Fruit fly (Drosophila melanogaster) whole organism, pupa: ENCODE measurements around the gene CG32091.

Experiments
- CG10348 ChIP-seq: fragments of 200-800 bp; sonication (Bioruptor generic); IDR thresholded peaks from 2 replicates; pipeline ENCODE4 v1.3.6; 2022; ENCODE audit warnings: missing biosample characterization, missing genetic modification characterization
- CG12605 ChIP-seq: fragments of 200-800 bp; sonication (Bioruptor generic); IDR thresholded peaks from 2 replicates; pipeline ENCODE4 v1.3.6; 2022; ENCODE audit warnings: missing biosample characterization, missing genetic modification characterization
- CG13204 ChIP-seq: fragments of 200-800 bp; sonication (Bioruptor generic); optimal IDR thresholded peaks from 2 replicates; lab custom pipeline; 2018; ENCODE audit warnings: missing biosample characterization, mild to moderate bottlenecking, missing genetic modification characterization, moderate library complexity
- CG14655 ChIP-seq: fragments of 200-800 bp; sonication (Bioruptor generic); optimal IDR thresholded peaks from 3 replicates; lab custom pipeline; 2017; ENCODE audit warnings: mild to moderate bottlenecking, missing biosample characterization, missing genetic modification reagents, missing genetic modification characterization
- CG15710 ChIP-seq: fragments of 200-800 bp; sonication (Bioruptor generic); optimal IDR thresholded peaks from 2 replicates; lab custom pipeline; 2018; ENCODE audit warnings: missing biosample characterization, mild to moderate bottlenecking, missing genetic modification characterization, moderate library complexity
- CG17806 ChIP-seq: fragments of 200-800 bp; sonication (Bioruptor generic); optimal IDR thresholded peaks from 2 replicates; lab custom pipeline; 2018; ENCODE audit warnings: missing biosample characterization, mild to moderate bottlenecking, missing genetic modification characterization, moderate library complexity
- CG32121 ChIP-seq: fragments of 200-800 bp; sonication (Bioruptor generic); IDR thresholded peaks from 2 replicates; pipeline ENCODE4 v1.3.6; 2022; ENCODE audit warnings: missing biosample characterization, missing genetic modification characterization
- CG34367 ChIP-seq: fragments of 200-800 bp; sonication (Bioruptor generic); optimal IDR thresholded peaks from 2 replicates; lab custom pipeline; 2018; ENCODE audit warnings: missing biosample characterization, mild to moderate bottlenecking, missing genetic modification characterization
- CG4496 ChIP-seq: fragments of 200-800 bp; sonication (Bioruptor generic); IDR thresholded peaks from 3 replicates; pipeline ENCODE4 v1.3.6; 2022; ENCODE audit warnings: missing biosample characterization, missing genetic modification characterization
- CG8159 ChIP-seq: fragments of 200-800 bp; sonication (Bioruptor generic); optimal IDR thresholded peaks from 3 replicates; lab custom pipeline; 2018; ENCODE audit warnings: missing biosample characterization, mild to moderate bottlenecking, missing genetic modification characterization, moderate library complexity
- CG8301 ChIP-seq: fragments of 200-800 bp; sonication (Bioruptor generic); optimal IDR thresholded peaks from 2 replicates; lab custom pipeline; 2018; ENCODE audit warnings: missing biosample characterization, mild to moderate bottlenecking, missing genetic modification characterization
- CG9948 ChIP-seq: fragments of 200-800 bp; sonication (Bioruptor generic); optimal IDR thresholded peaks from 2 replicates; lab custom pipeline; 2018; ENCODE audit warnings: missing biosample characterization, mild to moderate bottlenecking, missing genetic modification characterization, moderate library complexity
- D1 ChIP-seq: fragments of 200-800 bp; sonication (Bioruptor generic); optimal IDR thresholded peaks from 2 replicates; lab custom pipeline; 2018; ENCODE audit warnings: missing biosample characterization, mild to moderate bottlenecking, missing genetic modification characterization, moderate library complexity
- EcR ChIP-seq: fragments of 200-800 bp; sonication (Bioruptor generic); optimal IDR thresholded peaks from 3 replicates; lab custom pipeline; 2019; ENCODE audit warnings: missing biosample characterization, missing genetic modification characterization, mild to moderate bottlenecking, moderate library complexity, missing genetic modification reagents
- Ets98B ChIP-seq: fragments of 200-800 bp; sonication (Bioruptor generic); IDR thresholded peaks from 2 replicates; pipeline ENCODE4 v1.3.6; 2022; ENCODE audit warnings: missing biosample characterization, missing genetic modification characterization
- Pif1A ChIP-seq: fragments of 200-800 bp; sonication (Bioruptor generic); optimal IDR thresholded peaks from 3 replicates; lab custom pipeline; 2016; ENCODE audit warnings: missing biosample characterization, missing genetic modification characterization
- Pif1B ChIP-seq: fragments of 200-800 bp; sonication (Bioruptor generic); optimal IDR thresholded peaks from 3 replicates; lab custom pipeline; 2016; ENCODE audit warnings: missing biosample characterization, missing genetic modification characterization
- Snoo ChIP-seq: fragments of 200-800 bp; sonication (Bioruptor generic); optimal IDR thresholded peaks from 3 replicates; lab custom pipeline; 2017; ENCODE audit warnings: missing biosample characterization, mild to moderate bottlenecking, missing genetic modification characterization, inconsistent platforms
- fd96Ca ChIP-seq: fragments of 200-800 bp; sonication (Bioruptor generic); IDR thresholded peaks from 3 replicates; pipeline ENCODE4 v1.3.6; 2022; ENCODE audit warnings: missing biosample characterization, missing genetic modification characterization
- gl ChIP-seq: fragments of 200-800 bp; sonication (Bioruptor generic); optimal IDR thresholded peaks from 2 replicates; lab custom pipeline; 2018; ENCODE audit warnings: missing biosample characterization, mild to moderate bottlenecking, missing genetic modification characterization
- rn ChIP-seq: fragments of 200-800 bp; sonication (Bioruptor generic); IDR thresholded peaks from 2 replicates; pipeline ENCODE4 v1.3.6; 2022; ENCODE audit warnings: missing biosample characterization, missing genetic modification characterization

Gene CG32091

dm6 chr3L:11678313-11678817 is 47.2 kb downstream of the CG32091 start:
- TF ChIP-seq Snoo (tag; lab: Kevin White, UChicago) (no peak), CG10348 (GFP tag; lab: Robert Waterston, UW) (no peak), CG34367 (tag; lab: Kevin White, UChicago) (no peak), EcR (GFP tag; lab: Kevin White, UChicago) (no peak), CG15710 (tag; lab: Kevin White, UChicago) (no peak), D1 (tag; lab: Kevin White, UChicago) (no peak), CG13204 (no peak)

DNA sequence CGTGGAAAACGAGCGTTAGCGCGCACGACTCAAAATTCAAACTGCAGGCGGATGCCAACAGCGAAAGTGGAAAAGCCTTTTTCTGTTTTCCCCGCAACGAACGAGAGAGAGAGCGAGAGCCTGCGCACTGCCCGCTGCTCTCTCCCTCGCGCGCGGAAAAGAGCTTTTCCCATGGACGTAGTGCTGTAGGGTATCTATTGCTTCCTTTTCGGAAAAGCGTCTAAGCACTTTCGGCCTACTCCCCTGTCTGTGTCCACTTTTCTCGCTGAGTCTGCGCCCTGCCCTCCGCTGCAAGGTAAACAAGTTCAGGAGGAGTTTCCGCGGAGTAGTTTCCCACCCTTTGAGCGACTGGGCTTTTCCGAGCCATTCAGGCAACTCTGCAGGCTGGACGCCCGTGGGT is 49.1 kb downstream of the CG32091 start, which contains the start of gene CG32085:
Gene CG32085, minus strand, starts transcription at position 47 of the 400 bp plus-strand sequence.
- TF ChIP-seq CG12605: no peak
- peak; percentile 42; the same call in 1 of the 2 replicates for TF ChIP-seq rn (GFP tag; lab: Robert Waterston, UW)
- no peak for TF ChIP-seq CG17806 (tag; lab: Kevin White, UChicago)
- TF ChIP-seq fd96Ca: peak; percentile 74; the same call in 2 of the 3 replicates
- TF ChIP-seq CG9948 (tag; lab: Kevin White, UChicago): no peak
- TF ChIP-seq CG32121: peak; percentile 72
- peak; percentile 1 for TF ChIP-seq CG8301 (tag; lab: Kevin White, UChicago)
- peak; percentile 38 for TF ChIP-seq CG14655 (GFP tag; lab: Kevin White, UChicago)
- TF ChIP-seq Pif1A (GFP tag; lab: Kevin White, UChicago): peak; percentile 44
- peak; percentile 76 for TF ChIP-seq CG4496 (GFP tag; lab: Robert Waterston, UW)
- peak; percentile 79 for TF ChIP-seq Ets98B (GFP tag; lab: Robert Waterston, UW)
- TF ChIP-seq CG8159 (tag; lab: Kevin White, UChicago): no peak
- TF ChIP-seq EcR (GFP tag; lab: Kevin White, UChicago): no peak
- TF ChIP-seq gl (tag; lab: Kevin White, UChicago): no peak
- TF ChIP-seq Pif1B (GFP tag; lab: Kevin White, UChicago): no peak
- TF ChIP-seq, all 21 proteins: peak for 8

DNA sequence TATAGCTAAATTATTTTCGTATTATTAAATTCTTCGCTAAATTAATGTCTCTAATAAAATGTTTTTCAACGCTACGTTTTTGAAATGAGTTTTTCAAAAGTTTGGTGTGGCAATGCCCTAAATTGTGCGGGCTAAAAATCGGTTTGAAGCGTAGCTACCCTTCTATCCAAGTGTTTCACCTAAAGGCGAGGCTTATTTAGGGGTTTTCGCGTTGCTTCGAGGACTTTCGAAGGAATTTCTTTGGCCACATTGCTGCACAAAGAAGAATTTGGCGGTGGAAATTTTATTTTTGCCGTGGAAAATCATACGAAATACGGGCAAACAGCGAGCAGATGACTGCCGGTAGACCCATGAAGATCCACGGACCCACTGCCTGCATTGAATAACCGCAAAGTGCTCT is 50.6 kb downstream of the CG32091 start, which contains the start of gene TfIIEalpha:
Gene TfIIEalpha, plus strand, starts transcription at position 245 of the 400 bp plus-strand sequence.
- TF ChIP-seq CG4496 (GFP tag; lab: Robert Waterston, UW): no peak
- peak; percentile 21 for TF ChIP-seq D1 (tag; lab: Kevin White, UChicago)

DNA sequence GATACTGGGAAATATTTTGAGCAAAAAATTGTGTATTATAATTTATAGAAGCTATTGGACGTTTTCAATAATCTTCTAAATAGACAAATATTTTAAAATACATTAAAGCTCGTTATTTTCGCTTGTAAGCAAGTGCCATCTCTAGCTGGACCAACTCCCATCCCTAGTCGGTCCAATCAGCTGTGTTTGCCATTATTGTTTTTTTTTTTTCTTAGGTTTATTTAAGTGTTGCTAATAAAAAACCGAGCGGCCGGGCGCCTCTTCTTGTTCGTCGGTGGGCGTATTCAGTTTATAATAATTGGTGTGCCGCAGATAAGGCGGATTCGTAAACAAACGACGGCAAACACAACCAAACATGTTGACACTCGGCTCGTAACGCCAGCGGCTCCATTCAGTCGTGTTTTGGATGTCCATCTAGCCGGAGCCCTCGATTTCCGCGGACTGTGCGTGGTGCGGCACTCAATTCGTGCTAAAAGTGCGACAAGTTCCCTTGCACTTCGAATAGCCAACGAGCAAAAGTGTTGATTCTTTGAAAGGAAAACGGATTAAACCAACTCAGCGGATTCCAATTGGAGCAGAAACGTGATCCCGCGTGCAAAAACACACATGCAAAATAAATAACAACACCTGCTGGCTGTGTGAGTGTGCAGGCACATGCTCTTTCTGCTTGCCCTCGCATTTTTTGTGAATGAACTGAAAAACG is 52.8 kb downstream of the CG32091 start, which contains the start of gene Sugb:
Gene Sugb, plus strand, starts transcription at position 162 of the 703 bp plus-strand sequence.
- peak; percentile 81 for TF ChIP-seq CG32121
- peak; percentile 74 for TF ChIP-seq CG12605
- TF ChIP-seq CG34367 (tag; lab: Kevin White, UChicago): peak; percentile 57
- TF ChIP-seq CG8159 (tag; lab: Kevin White, UChicago): no peak
- TF ChIP-seq Snoo (tag; lab: Kevin White, UChicago): peak; percentile 51
- no peak for TF ChIP-seq CG10348 (GFP tag; lab: Robert Waterston, UW)
- TF ChIP-seq Pif1B (GFP tag; lab: Kevin White, UChicago): peak; percentile 60
- no peak for TF ChIP-seq CG8301 (tag; lab: Kevin White, UChicago)
- TF ChIP-seq CG13204: no peak
- TF ChIP-seq rn (GFP tag; lab: Robert Waterston, UW): no peak
- no peak for TF ChIP-seq CG14655 (GFP tag; lab: Kevin White, UChicago)
- TF ChIP-seq Ets98B (GFP tag; lab: Robert Waterston, UW): peak; percentile 82
- peak; percentile 81 for TF ChIP-seq CG4496 (GFP tag; lab: Robert Waterston, UW)
- no peak; the same call in 1 of the 3 replicates for TF ChIP-seq fd96Ca
- TF ChIP-seq CG15710 (tag; lab: Kevin White, UChicago): peak; percentile 56
- peak; percentile 16 for TF ChIP-seq D1 (tag; lab: Kevin White, UChicago)
- TF ChIP-seq CG17806 (tag; lab: Kevin White, UChicago): peak; percentile 30
- TF ChIP-seq gl (tag; lab: Kevin White, UChicago): no peak
- peak; percentile 16 for TF ChIP-seq EcR (GFP tag; lab: Kevin White, UChicago)
- no peak for TF ChIP-seq CG9948 (tag; lab: Kevin White, UChicago)
- TF ChIP-seq Pif1A (GFP tag; lab: Kevin White, UChicago): peak; percentile 82
- TF ChIP-seq, all 21 proteins: peak for 12

DNA sequence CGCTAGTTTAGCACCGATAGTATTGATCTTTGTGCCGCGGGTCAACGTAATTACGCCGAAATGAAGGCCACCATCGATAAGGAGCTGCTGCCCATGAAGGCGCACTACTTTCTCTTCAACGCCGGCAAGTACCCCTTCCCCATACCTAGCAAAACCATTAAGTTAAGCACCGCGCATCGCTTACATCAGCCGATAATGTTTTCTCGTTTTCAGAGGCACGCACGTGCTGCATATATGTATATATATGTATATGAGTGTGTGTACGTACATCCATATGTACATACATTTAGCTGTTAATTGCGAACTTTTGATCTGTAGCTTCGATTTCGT is 53.3 kb downstream of the CG32091 start:
- TF ChIP-seq Pif1B (GFP tag; lab: Kevin White, UChicago) (no peak), fd96Ca (no peak), EcR (GFP tag; lab: Kevin White, UChicago) (no peak), CG17806 (tag; lab: Kevin White, UChicago) (no peak), CG15710 (tag; lab: Kevin White, UChicago) (no peak), Snoo (tag; lab: Kevin White, UChicago) (no peak), D1 (tag; lab: Kevin White, UChicago) (no peak), CG8301 (tag; lab: Kevin White, UChicago) (no peak)

DNA sequence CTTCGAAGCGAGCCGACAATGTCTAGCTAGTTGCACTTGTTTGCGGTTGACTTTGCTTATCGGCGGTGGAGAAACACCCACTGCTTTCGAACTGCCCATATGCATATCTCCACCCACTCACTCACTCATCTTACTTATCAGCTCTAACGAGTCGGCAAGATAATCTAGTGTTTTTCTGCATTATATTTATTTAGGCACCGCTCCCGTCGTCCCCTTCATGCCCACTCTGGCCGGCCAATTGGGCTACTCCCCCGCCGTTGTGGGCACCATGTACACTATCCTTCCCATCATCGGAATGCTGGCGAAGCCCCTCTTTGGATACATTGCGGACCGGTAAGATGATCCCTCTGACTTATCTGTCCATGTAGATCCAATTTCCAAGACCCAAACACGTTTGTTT is 54.7 kb downstream of the CG32091 start:
- no peak for TF ChIP-seq CG8159 (tag; lab: Kevin White, UChicago)
- no peak for TF ChIP-seq CG10348 (GFP tag; lab: Robert Waterston, UW)
- TF ChIP-seq rn (GFP tag; lab: Robert Waterston, UW): no peak
- no peak for TF ChIP-seq CG17806 (tag; lab: Kevin White, UChicago)
- no peak for TF ChIP-seq Ets98B (GFP tag; lab: Robert Waterston, UW)
- TF ChIP-seq CG4496 (GFP tag; lab: Robert Waterston, UW): no peak
- TF ChIP-seq Snoo (tag; lab: Kevin White, UChicago): no peak
- no peak for TF ChIP-seq fd96Ca
- TF ChIP-seq CG9948 (tag; lab: Kevin White, UChicago): no peak
- TF ChIP-seq, all 21 proteins: peak for 0
